Worm (Caenorhabditis elegans): ENCODE data around the gene far-2.

- TF ChIP-seq ref-2 (tag; optimal IDR thresholded peaks at IDR 0.05) (no peak), ztf-16 (tag; optimal IDR thresholded peaks at IDR 0.05) (no peak), pqm-1 (tag; optimal IDR thresholded peaks at IDR 0.05) (no peak), hlh-13 (GFP tag; optimal IDR thresholded peaks at IDR 0.05) (no peak), gmeb-2 (tag; optimal IDR thresholded peaks at IDR 0.05) (no peak), rnt-1 (tag; optimal IDR thresholded peaks at IDR 0.05) (no peak), ama-1 (optimal IDR thresholded peaks at IDR 0.05) (no peak)
Measured at ce11 chrIII:9105653-9106052, 24.0 kb downstream of the far-2 start.

Data from whole organism, late embryonic.